Worm (Caenorhabditis elegans) whole organism, mixed stage, embryonic: ENCODE data around the gene T23F2.5.

Experiments used
- ceh-39 ChIP-seq: fragments of 150-350 bp; optimal IDR thresholded peaks from 2 replicates; lab custom pipeline; 2014; ENCODE audit warnings: missing biosample characterization, missing genetic modification characterization
- ceh-83 ChIP-seq: fragments of 200-800 bp; sonication (Bioruptor generic); optimal IDR thresholded peaks from 2 replicates; lab custom pipeline; 2018; ENCODE audit warnings: mild to moderate bottlenecking, missing genetic modification characterization, missing compliant biosample characterization
- elt-1 ChIP-seq: sonication (generic microtip); optimal IDR thresholded peaks from 2 replicates; lab custom pipeline; 2017; ENCODE audit warnings: missing genetic modification characterization, mild to moderate bottlenecking, missing compliant biosample characterization, antibody characterized with exemption, moderate library complexity, borderline replicate concordance; ENCODE audit not compliant: insufficient read depth
- elt-3 ChIP-seq: fragments of 150-350 bp; optimal IDR thresholded peaks from 2 replicates; lab custom pipeline; 2014; ENCODE audit warnings: missing biosample characterization, missing genetic modification characterization
- lin-13 ChIP-seq: fragments of 150-350 bp; optimal IDR thresholded peaks from 2 replicates; lab custom pipeline; 2014; ENCODE audit warnings: missing biosample characterization, missing genetic modification characterization
- lsy-2 ChIP-seq: fragments of 150-350 bp; optimal IDR thresholded peaks from 2 replicates; lab custom pipeline; 2014; ENCODE audit warnings: missing biosample characterization, missing genetic modification characterization
- mab-5 ChIP-seq: fragments of 150-350 bp; optimal IDR thresholded peaks from 2 replicates; lab custom pipeline; 2014; ENCODE audit warnings: missing biosample characterization, missing genetic modification characterization
- mep-1 ChIP-seq: fragments of 150-350 bp; optimal IDR thresholded peaks from 2 replicates; lab custom pipeline; 2017; ENCODE audit warnings: missing biosample characterization, missing genetic modification reagents, missing genetic modification characterization, inconsistent platforms
- nhr-12 ChIP-seq: fragments of 150-350 bp; optimal IDR thresholded peaks from 2 replicates; lab custom pipeline; 2014; ENCODE audit warnings: missing biosample characterization, missing genetic modification characterization
- nhr-237 ChIP-seq: fragments of 150-350 bp; optimal IDR thresholded peaks from 2 replicates; lab custom pipeline; 2014; ENCODE audit warnings: missing biosample characterization, missing genetic modification characterization
- nhr-28 ChIP-seq: fragments of 150-350 bp; optimal IDR thresholded peaks from 2 replicates; lab custom pipeline; 2014; ENCODE audit warnings: missing biosample characterization, missing genetic modification characterization
- pha-4 ChIP-seq: fragments of 150-350 bp; optimal IDR thresholded peaks from 2 replicates; lab custom pipeline; 2018; ENCODE audit warnings: missing biosample characterization, missing genetic modification reagents, missing genetic modification characterization
- snpc-4 ChIP-seq: fragments of 150-350 bp; optimal IDR thresholded peaks from 2 replicates; lab custom pipeline; 2014; ENCODE audit warnings: missing biosample characterization, missing genetic modification characterization
- sptf-1 ChIP-seq: sonication (generic microtip); optimal IDR thresholded peaks from 2 replicates; lab custom pipeline; 2017; ENCODE audit warnings: mild to moderate bottlenecking, missing genetic modification characterization, moderate library complexity, missing compliant biosample characterization

DNA sequence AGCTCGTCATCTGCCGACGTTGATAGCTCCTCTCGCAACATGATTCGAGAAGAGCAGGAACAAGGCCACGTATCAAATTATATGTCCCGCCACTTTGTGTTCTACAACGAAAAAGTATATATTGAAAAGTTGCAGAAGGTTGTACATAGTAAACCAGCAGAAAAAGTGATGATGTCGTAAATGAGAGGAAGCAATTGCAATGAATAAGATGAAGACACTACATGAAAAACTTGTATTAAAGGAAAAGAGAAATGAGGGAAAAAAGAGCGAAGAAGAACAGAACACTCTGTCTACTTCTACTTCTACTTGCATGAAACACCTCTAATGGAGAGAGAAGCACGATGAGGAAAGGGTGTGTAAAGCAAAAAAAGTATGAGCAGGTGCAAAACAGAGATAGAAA lies 11.8 kb downstream of the T23F2.5 start, which contains the start of gene T23F2.2:
- TF ChIP-seq ceh-83 (GFP tag; lab: Kevin White, UChicago) (no peak), pha-4 (no peak), nhr-12 (no peak), mab-5 (tag; lab: Kevin White, UChicago) (no peak), snpc-4 (tag; lab: Kevin White, UChicago) (no peak), sptf-1 (tag; lab: Kevin White, UChicago) (no peak), elt-3 (tag; lab: Kevin White, UChicago) (no peak), nhr-28 (no peak), nhr-237 (tag; lab: Kevin White, UChicago) (no peak), elt-1 (tag; lab: Kevin White, UChicago) (no peak), lin-13 (tag; lab: Kevin White, UChicago) (no peak), mep-1 (tag; lab: Kevin White, UChicago) (no peak), ceh-39 (tag; lab: Kevin White, UChicago) (no peak), lsy-2 (tag; lab: Kevin White, UChicago) (no peak)
